Worm (Caenorhabditis elegans) whole organism, early embryonic: ENCODE measurements around the gene sqd-1.

Source experiments
- B0310.2 ChIP-seq: sonication (generic microtip); optimal IDR thresholded peaks from 2 replicates; lab custom pipeline; 2016; ENCODE audit warnings: mild to moderate bottlenecking, missing genetic modification characterization, missing compliant biosample characterization
- F13C5.2 ChIP-seq: sonication (generic microtip); optimal IDR thresholded peaks from 2 replicates; lab custom pipeline; 2017; ENCODE audit warnings: mild to moderate bottlenecking, missing genetic modification characterization, inconsistent platforms, missing compliant biosample characterization
- aly-1 ChIP-seq: sonication (generic microtip); optimal IDR thresholded peaks from 2 replicates; lab custom pipeline; 2016; ENCODE audit warnings: missing genetic modification characterization, missing compliant biosample characterization
- ama-1 ChIP-seq: fragments of 150-350 bp; optimal IDR thresholded peaks from 2 replicates; lab custom pipeline; 2014
- ceh-13 ChIP-seq: fragments of 200-800 bp; sonication (Bioruptor generic); optimal IDR thresholded peaks from 2 replicates; lab custom pipeline; 2018; ENCODE audit warnings: mild to moderate bottlenecking, missing genetic modification characterization, missing compliant biosample characterization
- ceh-36 ChIP-seq: sonication (generic microtip); optimal IDR thresholded peaks from 2 replicates; lab custom pipeline; 2016; ENCODE audit warnings: missing genetic modification characterization, inconsistent platforms, missing compliant biosample characterization
- ets-7 ChIP-seq: sonication (generic microtip); optimal IDR thresholded peaks from 2 replicates; lab custom pipeline; 2016; ENCODE audit warnings: missing genotype, missing genetic modification characterization, missing compliant biosample characterization
- flt-1 ChIP-seq: fragments of 200-800 bp; sonication (Bioruptor generic); IDR thresholded peaks from 2 replicates; pipeline ENCODE4 v1.3.6; 2022; ENCODE audit warnings: missing genetic modification characterization, missing compliant biosample characterization
- pes-1 ChIP-seq: fragments of 200-800 bp; sonication (Bioruptor generic); IDR thresholded peaks from 2 replicates; pipeline ENCODE4 v1.3.6; 2022; ENCODE audit warnings: missing genetic modification reagents, missing genetic modification characterization, missing compliant biosample characterization
- sea-1 ChIP-seq: fragments of 200-800 bp; sonication (Bioruptor generic); conservative IDR thresholded peaks from 2 replicates; pipeline ENCODE4 v1.3.6; 2022; ENCODE audit warnings: missing genetic modification characterization, missing compliant biosample characterization

ce11 chrIV:6328198-6328597 is 4.2 kb downstream of the sqd-1 start:
- TF ChIP-seq ama-1 (no peak), pes-1 (GFP tag; lab: Robert Waterston, UW) (no peak), B0310.2 (tag; lab: Kevin White, UChicago) (no peak), flt-1 (GFP tag; lab: Robert Waterston, UW) (no peak), ets-7 (tag; lab: Kevin White, UChicago) (no peak), aly-1 (no peak), sea-1 (GFP tag; lab: Robert Waterston, UW) (no peak), ceh-13 (GFP tag; lab: Kevin White, UChicago) (no peak), F13C5.2 (no peak), ceh-36 (tag; lab: Kevin White, UChicago) (no peak)
